Worm (Caenorhabditis elegans): Measurements from ENCODE around the gene C44F1.1.

DNA sequence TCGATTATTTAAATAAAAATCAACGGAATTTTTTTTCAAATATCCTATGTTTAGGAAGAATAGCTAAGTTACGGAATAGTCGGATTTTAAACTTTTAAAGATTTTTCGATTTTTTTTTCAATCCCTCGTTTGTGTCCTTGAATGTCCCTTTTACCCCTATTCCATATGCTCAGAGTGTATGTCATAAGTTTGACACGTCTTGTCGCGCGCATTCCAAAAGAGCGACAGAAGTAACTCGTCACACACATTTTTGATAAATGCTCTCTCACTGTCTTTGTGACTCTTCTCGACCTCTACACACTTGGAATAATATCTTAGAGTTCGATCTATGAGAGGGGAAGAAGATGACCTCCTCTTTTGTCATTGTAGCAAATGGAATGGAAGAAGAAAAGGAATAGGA lies 18.6 kb upstream of the C44F1.1 start:
- TF ChIP-seq mep-1 (tag; optimal IDR thresholded peaks at IDR 0.05) (no peak), elt-1 (tag; optimal IDR thresholded peaks at IDR 0.05; ENCODE audit: borderline replicate concordance, insufficient read depth) (no peak), sptf-1 (tag; optimal IDR thresholded peaks at IDR 0.05) (no peak), mab-5 (tag; optimal IDR thresholded peaks at IDR 0.05) (no peak), lin-32 (GFP tag; optimal IDR thresholded peaks at IDR 0.05) (no peak), unc-62 (GFP tag; optimal IDR thresholded peaks at IDR 0.05) (peak; percentile 5), ztf-11 (tag; optimal IDR thresholded peaks at IDR 0.05) (no peak)

Measured in whole organism, mixed stage, embryonic.